Fruit fly (Drosophila melanogaster) whole organism, embryonic: ENCODE data around the gene CG7985.

ENCODE experiments used
- B-H1 ChIP-seq: fragments of 200-800 bp; sonication (Bioruptor generic); IDR thresholded peaks from 3 replicates; pipeline ENCODE4 v1.3.6; 2022; ENCODE audit warnings: missing biosample characterization, missing genetic modification characterization
- CG10321 ChIP-seq: fragments of 200-800 bp; sonication (Bioruptor generic); IDR thresholded peaks from 2 replicates; pipeline ENCODE4 v1.3.6; 2022; ENCODE audit warnings: missing biosample characterization, missing genetic modification characterization
- CG10959 ChIP-seq: fragments of 200-800 bp; sonication (Bioruptor generic); IDR thresholded peaks from 2 replicates; pipeline ENCODE4 v1.3.6; 2022; ENCODE audit warnings: missing biosample characterization, missing genetic modification characterization
- CG11560 ChIP-seq: fragments of 200-800 bp; sonication (Bioruptor generic); IDR thresholded peaks from 3 replicates; pipeline ENCODE4 v1.3.6; 2022; ENCODE audit warnings: missing biosample characterization, missing genetic modification characterization
- CG11723 ChIP-seq: fragments of 200-800 bp; sonication (Bioruptor generic); optimal IDR thresholded peaks from 2 replicates; lab custom pipeline; 2017; ENCODE audit warnings: missing biosample characterization, mild to moderate bottlenecking, missing genetic modification characterization
- CG12104 ChIP-seq: fragments of 200-800 bp; sonication (Bioruptor generic); optimal IDR thresholded peaks from 3 replicates; lab custom pipeline; 2016; ENCODE audit warnings: missing biosample characterization, missing genetic modification characterization
- CG14050 ChIP-seq: fragments of 200-800 bp; sonication (Bioruptor generic); IDR thresholded peaks from 3 replicates; pipeline ENCODE4 v1.3.6; 2022; ENCODE audit warnings: missing biosample characterization, missing genetic modification characterization
- CG14667 ChIP-seq: fragments of 200-800 bp; sonication (Bioruptor generic); IDR thresholded peaks from 2 replicates; pipeline ENCODE4 v1.3.6; 2022; ENCODE audit warnings: missing biosample characterization, missing genetic modification characterization
- CG17568 ChIP-seq: fragments of 200-800 bp; sonication (Bioruptor generic); optimal IDR thresholded peaks from 2 replicates; lab custom pipeline; 2018; ENCODE audit warnings: missing biosample characterization, mild to moderate bottlenecking, missing genetic modification characterization, moderate library complexity
- CG2120 ChIP-seq: fragments of 200-800 bp; sonication (Bioruptor generic); optimal IDR thresholded peaks from 3 replicates; lab custom pipeline; 2016; ENCODE audit warnings: missing biosample characterization, missing genetic modification characterization
- CG2889 ChIP-seq: fragments of 200-800 bp; sonication (Bioruptor generic); IDR thresholded peaks from 3 replicates; pipeline ENCODE4 v1.3.6; 2022; ENCODE audit warnings: missing biosample characterization, missing genetic modification characterization
- CG31224 ChIP-seq: fragments of 200-800 bp; sonication (Bioruptor generic); IDR thresholded peaks from 2 replicates; pipeline ENCODE4 v1.3.6; 2022; ENCODE audit warnings: missing biosample characterization, missing genetic modification characterization
- CG31388 ChIP-seq: fragments of 200-800 bp; sonication (Bioruptor generic); optimal IDR thresholded peaks from 2 replicates; lab custom pipeline; 2016; ENCODE audit warnings: missing biosample characterization, missing genetic modification characterization
- CG31441 ChIP-seq: fragments of 200-800 bp; sonication (Bioruptor generic); IDR thresholded peaks from 2 replicates; pipeline ENCODE4 v1.3.6; 2022; ENCODE audit warnings: missing biosample characterization, missing genetic modification characterization
- CG32767 ChIP-seq: fragments of 200-800 bp; sonication (Bioruptor generic); IDR thresholded peaks from 2 replicates; pipeline ENCODE4 v1.3.6; 2022; ENCODE audit warnings: missing biosample characterization, missing genetic modification characterization
- CG34376 ChIP-seq: fragments of 200-800 bp; sonication (Bioruptor generic); optimal IDR thresholded peaks from 2 replicates; lab custom pipeline; 2018; ENCODE audit warnings: missing biosample characterization, mild to moderate bottlenecking, missing genetic modification characterization
- CG4404 ChIP-seq: fragments of 200-800 bp; sonication (Bioruptor generic); IDR thresholded peaks from 2 replicates; pipeline ENCODE4 v1.3.6; 2022; ENCODE audit warnings: missing biosample characterization, missing genetic modification characterization
- CG8924 ChIP-seq: fragments of 200-800 bp; optimal IDR thresholded peaks from 3 replicates; lab custom pipeline; 2019; ENCODE audit warnings: missing biosample characterization, mild to moderate bottlenecking, missing genetic modification characterization, moderate library complexity
- CG8944 ChIP-seq: fragments of 200-800 bp; sonication (Bioruptor generic); optimal IDR thresholded peaks from 3 replicates; lab custom pipeline; 2016; ENCODE audit warnings: missing biosample characterization, missing genetic modification characterization
- CG9932 ChIP-seq: fragments of 200-800 bp; sonication (Bioruptor generic); IDR thresholded peaks from 2 replicates; pipeline ENCODE4 v1.3.6; 2022; ENCODE audit warnings: missing biosample characterization, missing genetic modification characterization
- Camta ChIP-seq: fragments of 200-800 bp; sonication (Bioruptor generic); optimal IDR thresholded peaks from 2 replicates; lab custom pipeline; 2016; ENCODE audit warnings: missing biosample characterization, missing genetic modification characterization
- CkIIα-i1 ChIP-seq: fragments of 200-800 bp; sonication (Bioruptor generic); IDR thresholded peaks from 2 replicates; pipeline ENCODE4 v1.3.6; 2022; ENCODE audit warnings: missing biosample characterization, missing genetic modification characterization
- Eip74EF ChIP-seq, 2 experiments: fragments of 200-800 bp in 1 of 2; fragments of >200 bp in 1 of 2; sonication (Bioruptor generic) in 1 of 2; optimal IDR thresholded peaks; 2 replicates each; lab custom pipeline; 2017 to 2019; ENCODE audit warnings: missing biosample characterization in 2 of 2, missing genetic modification characterization in 2 of 2, mild to moderate bottlenecking in 1 of 2, moderate library complexity in 1 of 2
- Fer2 ChIP-seq: fragments of 200-800 bp; sonication (Bioruptor generic); optimal IDR thresholded peaks from 2 replicates; lab custom pipeline; 2018; ENCODE audit warnings: missing biosample characterization, mild to moderate bottlenecking, missing genetic modification characterization, moderate library complexity
- HLHmδ ChIP-seq: fragments of 200-800 bp; sonication (Bioruptor generic); optimal IDR thresholded peaks from 2 replicates; lab custom pipeline; 2018; ENCODE audit warnings: missing biosample characterization, mild to moderate bottlenecking, missing genetic modification characterization, moderate library complexity
- Hr51 ChIP-seq, 2 experiments: fragments of 200-800 bp; sonication (Bioruptor generic); optimal IDR thresholded peaks; 2 replicates in 1 of 2; 3 replicates in 1 of 2; lab custom pipeline; 2016 to 2018; ENCODE audit warnings: missing biosample characterization in 2 of 2, missing genetic modification characterization in 2 of 2, mild to moderate bottlenecking in 1 of 2, moderate library complexity in 1 of 2
- Hr78 ChIP-seq, 2 experiments: fragments of 200-800 bp in 1 of 2; fragments of >200 bp in 1 of 2; sonication (Bioruptor generic) in 1 of 2; optimal IDR thresholded peaks; 2 replicates each; lab custom pipeline; 2017 to 2019; ENCODE audit warnings: missing biosample characterization in 2 of 2, missing genetic modification characterization in 2 of 2, mild to moderate bottlenecking in 1 of 2, moderate library complexity in 1 of 2
- Med ChIP-seq: fragments of 200-800 bp; sonication (Bioruptor generic); peaks from one replicate; lab custom pipeline; 2016; ENCODE audit warnings: missing biosample characterization, missing genetic modification characterization, mild to moderate bottlenecking, inconsistent platforms, moderate library complexity
- Nf-YB ChIP-seq: fragments of 200-800 bp; sonication (Bioruptor generic); optimal IDR thresholded peaks from 3 replicates; lab custom pipeline; 2019; ENCODE audit warnings: missing biosample characterization, mild to moderate bottlenecking, missing genetic modification characterization, moderate library complexity
- NfI ChIP-seq: fragments of 200-800 bp; sonication (Bioruptor generic); optimal IDR thresholded peaks from 3 replicates; lab custom pipeline; 2018; ENCODE audit warnings: missing biosample characterization, mild to moderate bottlenecking, missing genetic modification characterization, moderate library complexity
- Poxn ChIP-seq: fragments of 200-800 bp; sonication (Bioruptor generic); IDR thresholded peaks from 2 replicates; pipeline ENCODE4 v1.3.6; 2022; ENCODE audit warnings: missing biosample characterization, missing genetic modification characterization
- Ptx1 ChIP-seq: fragments of 200-800 bp; sonication (Bioruptor generic); IDR thresholded peaks from 2 replicates; pipeline ENCODE4 v1.3.6; 2022; ENCODE audit warnings: missing biosample characterization, missing genetic modification characterization
- Sry-δ ChIP-seq: fragments of 200-800 bp; sonication (Bioruptor generic); optimal IDR thresholded peaks from 2 replicates; lab custom pipeline; 2016; ENCODE audit warnings: missing biosample characterization, missing genetic modification characterization
- TFAM ChIP-seq: fragments of 200-800 bp; sonication (Bioruptor generic); optimal IDR thresholded peaks from 2 replicates; lab custom pipeline; 2017; ENCODE audit warnings: missing biosample characterization, missing genetic modification characterization, inconsistent platforms
- Vsx1 ChIP-seq: fragments of 200-800 bp; sonication (Bioruptor generic); optimal IDR thresholded peaks from 2 replicates; lab custom pipeline; 2017; ENCODE audit warnings: missing biosample characterization, mild to moderate bottlenecking, missing genetic modification characterization, missing genetic modification reagents
- Xrp1 ChIP-seq: fragments of 200-800 bp; sonication (Bioruptor generic); IDR thresholded peaks from 2 replicates; pipeline ENCODE4 v1.3.6; 2022; ENCODE audit warnings: missing biosample characterization, missing genetic modification characterization
- bab2 ChIP-seq: fragments of 200-800 bp; sonication (Bioruptor generic); optimal IDR thresholded peaks from 2 replicates; lab custom pipeline; 2016; ENCODE audit warnings: missing biosample characterization, missing genetic modification characterization
- dysf ChIP-seq: fragments of 200-800 bp; sonication (Bioruptor generic); IDR thresholded peaks from 3 replicates; pipeline ENCODE4 v1.3.6; 2022; ENCODE audit warnings: missing biosample characterization, missing genetic modification characterization
- exex ChIP-seq: fragments of 200-800 bp; sonication (Bioruptor generic); optimal IDR thresholded peaks from 4 replicates; lab custom pipeline; 2018; ENCODE audit warnings: missing biosample characterization, mild to moderate bottlenecking, missing genetic modification characterization, moderate library complexity
- fu2 ChIP-seq: fragments of 200-800 bp; sonication (Bioruptor generic); optimal IDR thresholded peaks from 2 replicates; lab custom pipeline; 2016; ENCODE audit warnings: missing biosample characterization, missing genetic modification characterization
- gem ChIP-seq: fragments of 200-800 bp; sonication (Bioruptor generic); optimal IDR thresholded peaks from 2 replicates; lab custom pipeline; 2019; ENCODE audit warnings: missing biosample characterization, mild to moderate bottlenecking, missing genetic modification characterization, moderate library complexity
- gfzf ChIP-seq: fragments of 200-800 bp; sonication (Bioruptor generic); optimal IDR thresholded peaks from 2 replicates; lab custom pipeline; 2016; ENCODE audit warnings: missing biosample characterization, mild to moderate bottlenecking, missing genetic modification characterization, moderate library complexity
- grau ChIP-seq: fragments of 200-800 bp; optimal IDR thresholded peaks from 3 replicates; lab custom pipeline; 2019; ENCODE audit warnings: missing biosample characterization, mild to moderate bottlenecking, missing genetic modification characterization, moderate library complexity
- lmd ChIP-seq: fragments of 200-800 bp; sonication (Bioruptor generic); IDR thresholded peaks from 2 replicates; pipeline ENCODE4 v1.3.6; 2022; ENCODE audit warnings: missing biosample characterization, missing genetic modification characterization
- nau ChIP-seq: fragments of 200-800 bp; sonication (Bioruptor generic); optimal IDR thresholded peaks from 3 replicates; lab custom pipeline; 2017; ENCODE audit warnings: missing biosample characterization, mild to moderate bottlenecking, missing genetic modification characterization, missing genetic modification reagents
- odd ChIP-seq: fragments of 200-800 bp; sonication (Bioruptor generic); optimal IDR thresholded peaks from 2 replicates; lab custom pipeline; 2017; ENCODE audit warnings: missing biosample characterization, mild to moderate bottlenecking, missing genetic modification characterization
- p53 ChIP-seq: fragments of 200-800 bp; sonication (Bioruptor generic); optimal IDR thresholded peaks from 2 replicates; lab custom pipeline; 2016; ENCODE audit warnings: missing biosample characterization, missing genetic modification characterization
- sna ChIP-seq: fragments of 200-800 bp; sonication (Bioruptor generic); IDR thresholded peaks from 2 replicates; pipeline ENCODE4 v1.3.6; 2022; ENCODE audit warnings: missing biosample characterization, missing genetic modification characterization; ENCODE audit not compliant: partially characterized antibody
- sob ChIP-seq: fragments of 200-800 bp; sonication (Bioruptor generic); IDR thresholded peaks from 2 replicates; pipeline ENCODE4 v1.3.6; 2022; ENCODE audit warnings: missing biosample characterization, missing genetic modification characterization
- stwl ChIP-seq: fragments of 200-800 bp; sonication (Bioruptor generic); optimal IDR thresholded peaks from 3 replicates; lab custom pipeline; 2018; ENCODE audit warnings: missing biosample characterization, mild to moderate bottlenecking, missing genetic modification characterization, moderate library complexity
- tup ChIP-seq: fragments of 200-800 bp; sonication (Bioruptor generic); optimal IDR thresholded peaks from 2 replicates; lab custom pipeline; 2016; ENCODE audit warnings: missing biosample characterization, mild to moderate bottlenecking, missing genetic modification characterization, moderate library complexity

The CG7985 gene

DNA sequence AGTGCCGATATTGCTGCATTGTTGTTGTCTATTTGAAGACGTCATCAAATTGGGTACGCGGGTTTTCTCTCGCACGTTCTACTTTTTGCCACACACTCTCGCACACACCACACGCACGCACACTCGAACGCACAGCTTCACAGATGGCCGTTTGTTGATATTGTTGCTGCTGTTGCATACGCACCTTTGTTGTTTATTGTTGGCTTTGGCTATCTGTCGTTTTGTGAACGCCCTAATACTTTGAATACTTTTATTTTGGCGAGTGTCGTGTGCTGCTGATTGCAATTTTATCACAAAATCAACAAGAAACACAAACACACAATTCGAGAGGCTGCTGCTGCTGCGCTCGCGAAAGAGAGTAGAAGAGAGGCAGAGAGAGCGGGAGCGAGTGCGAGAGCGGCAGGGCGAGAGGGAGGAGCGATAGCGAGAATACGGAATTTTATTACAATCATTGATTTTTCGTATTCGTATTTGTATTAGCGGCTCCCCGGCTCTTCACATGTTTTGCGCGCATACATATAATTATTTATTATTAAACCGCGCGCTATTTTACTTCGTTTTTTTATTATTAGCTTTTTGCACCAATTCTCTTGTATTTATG is 1.0 kb upstream of the CG7985 start (continued):
- TF ChIP-seq Xrp1 (GFP tag; lab: Robert Waterston, UW) (no peak), Eip74EF (GFP tag; optimal IDR thresholded peaks at IDR 0.05; lab: Kevin White, UChicago) (peak in 1 of 2 experiments; percentile 48), CG2120 (GFP tag; lab: Kevin White, UChicago) (peak; percentile 29), CG10321 (GFP tag; lab: Robert Waterston, UW) (no peak), CG11560 (no peak), CG2889 (GFP tag; lab: Robert Waterston, UW) (no peak), Hr51 (GFP tag; optimal IDR thresholded peaks at IDR 0.05; lab: Kevin White, UChicago) (peak in 1 of 2 experiments; percentile 1), Poxn (no peak), CG8924 (tag; lab: Kevin White, UChicago) (peak; percentile 56), CG31441 (no peak), tup (GFP tag; lab: Kevin White, UChicago) (no peak), CG14667 (GFP tag; lab: Robert Waterston, UW) (no peak), gem (peak; percentile 41), CG9932 (GFP tag; lab: Robert Waterston, UW) (no peak), CG4404 (GFP tag; lab: Robert Waterston, UW) (no peak), sna (no peak), Vsx1 (peak; percentile 36), B-H1 (GFP tag; lab: Robert Waterston, UW) (no peak), TFAM (no peak), CG8944 (GFP tag; lab: Kevin White, UChicago) (no peak), p53 (peak; percentile 26), odd (GFP tag; lab: Kevin White, UChicago) (peak; percentile 22), grau (tag; lab: Kevin White, UChicago) (no peak), CG31388 (no peak), Nf-YB (GFP tag; lab: Kevin White, UChicago) (no peak), Fer2 (tag; lab: Kevin White, UChicago) (no peak), NfI (peak; percentile 28), CG17568 (GFP tag; lab: Kevin White, UChicago) (peak; percentile 68), HLHmδ (GFP tag; lab: Kevin White, UChicago) (no peak), CG34376 (GFP tag; lab: Kevin White, UChicago) (peak; percentile 30), Ptx1 (GFP tag; lab: Robert Waterston, UW) (no peak), gfzf (GFP tag; lab: Kevin White, UChicago) (no peak), CG12104 (GFP tag; lab: Kevin White, UChicago) (peak; percentile 22), sob (GFP tag; lab: Robert Waterston, UW) (no peak), Sry-δ (GFP tag; lab: Kevin White, UChicago) (no peak), exex (tag; lab: Kevin White, UChicago) (no peak), fu2 (GFP tag; lab: Kevin White, UChicago) (no peak), CG14050 (GFP tag; lab: Robert Waterston, UW) (no peak), Camta (GFP tag; lab: Kevin White, UChicago) (peak; percentile 20), CG10959 (GFP tag; lab: Robert Waterston, UW) (no peak), lmd (GFP tag; lab: Robert Waterston, UW) (no peak), Med (GFP tag; lab: Kevin White, UChicago) (peak; percentile 93), dysf (no peak), CG31224 (GFP tag; lab: Robert Waterston, UW) (no peak), nau (GFP tag; lab: Kevin White, UChicago) (peak; percentile 72), stwl (tag; lab: Kevin White, UChicago) (no peak), CkIIα-i1 (GFP tag; lab: Robert Waterston, UW) (no peak), CG32767 (no peak), Hr78 (GFP tag; optimal IDR thresholded peaks at IDR 0.05; lab: Kevin White, UChicago) (no peak), bab2 (GFP tag; lab: Kevin White, UChicago) (peak; percentile 57), CG11723 (peak; percentile 62)
